Fruit fly (Drosophila melanogaster) whole organism: Measurements from ENCODE around the gene CG14043.

Source experiments
- CG8478 ChIP-seq: fragments of >200 bp; optimal IDR thresholded peaks from 2 replicates; lab custom pipeline; 2018; ENCODE audit warnings: inconsistent platforms
- Dll ChIP-seq: fragments of >200 bp; optimal IDR thresholded peaks from 2 replicates; lab custom pipeline; 2017
- EcR ChIP-seq, 2 experiments: fragments of >200 bp; optimal IDR thresholded peaks; 2 replicates each; lab custom pipeline; 2017; ENCODE audit warnings: missing biosample characterization in 2 of 2, missing genetic modification characterization in 2 of 2, missing genetic modification reagents in 2 of 2
- pan ChIP-seq: fragments of >200 bp; optimal IDR thresholded peaks from 2 replicates; lab custom pipeline; 2017
- psq ChIP-seq: fragments of >200 bp; optimal IDR thresholded peaks from 2 replicates; lab custom pipeline; 2017
- usp ChIP-seq: fragments of >200 bp; optimal IDR thresholded peaks from 2 replicates; lab custom pipeline; 2017; ENCODE audit warnings: missing biosample characterization, missing genetic modification characterization, mixed read lengths

The CG14043 gene

DNA sequence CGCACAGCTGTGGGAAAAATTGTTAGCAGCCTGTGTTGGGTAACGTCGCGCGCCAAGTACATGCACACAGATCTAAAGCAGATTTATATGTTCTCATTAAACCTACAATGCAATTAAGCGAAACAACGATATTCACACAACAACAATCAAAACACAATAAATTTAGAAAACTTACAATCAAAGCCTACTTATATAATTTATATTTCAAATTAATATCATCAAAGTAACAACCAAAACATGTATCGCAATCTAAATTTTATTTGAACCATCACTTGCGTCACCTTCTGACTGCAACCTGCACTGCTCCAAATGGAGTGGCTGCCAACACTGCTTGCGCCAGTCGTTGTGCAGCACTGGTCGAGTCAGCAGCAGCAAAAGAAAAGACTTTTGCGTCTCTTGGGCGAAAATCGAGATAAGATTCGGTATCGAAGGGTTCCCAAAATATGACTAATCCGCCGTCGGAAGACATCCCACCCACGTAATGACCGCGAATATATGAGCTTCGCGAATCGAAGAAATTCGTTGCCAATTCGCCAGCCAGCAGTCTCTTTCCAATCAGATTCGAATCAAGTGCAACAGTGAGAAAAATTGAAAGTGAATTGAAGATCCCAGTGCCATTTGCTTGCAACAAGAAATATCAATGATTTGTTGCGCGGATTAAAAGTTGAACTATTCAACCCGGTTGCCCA lies 9.9 kb downstream of the CG14043 start, which contains the start of the genes CG8892 and CG34126:
TSS of gene CG8892 (minus strand) at position 315 of the 689 bp plus-strand sequence.
TSS of gene CG34126 (plus strand) at position 337 of the 689 bp plus-strand sequence.
- TF ChIP-seq psq (lab: Kevin White, UChicago) (no peak), usp (GFP tag; lab: Kevin White, UChicago) (no peak), pan (lab: Kevin White, UChicago) (no peak), EcR (GFP tag; optimal IDR thresholded peaks at IDR 0.05; lab: Kevin White, UChicago) (no peak), Dll (no peak), CG8478 (lab: Kevin White, UChicago) (no peak)

DNA sequence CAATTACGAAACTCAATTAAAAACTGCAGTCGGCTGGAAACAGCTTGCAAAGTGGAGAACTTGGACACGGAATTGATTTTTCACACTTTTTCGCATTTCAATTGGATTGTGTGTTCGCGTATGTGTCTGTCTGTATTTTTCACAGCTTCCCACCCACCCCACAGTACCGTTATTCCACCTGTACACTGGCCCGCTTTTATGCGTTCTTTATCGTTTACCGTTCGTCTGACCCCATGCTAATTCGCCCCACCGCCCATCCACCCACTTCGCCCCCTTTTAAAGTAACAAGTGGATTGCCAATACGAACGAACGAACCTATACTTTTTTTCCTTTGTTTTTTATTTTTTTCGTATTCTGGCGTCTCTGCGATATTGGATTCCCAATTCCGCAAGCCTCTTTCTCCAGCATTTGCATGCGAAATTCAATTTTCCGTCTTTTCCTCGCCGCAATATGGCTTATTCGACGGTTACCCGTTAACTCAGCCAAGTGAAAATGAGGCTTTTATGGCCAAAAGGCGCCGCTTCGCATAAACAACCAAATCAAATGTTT lies 10.7 kb downstream of the CG14043 start:
- TF ChIP-seq Dll, result no peak
- TF ChIP-seq psq (lab: Kevin White, UChicago), result no peak
- TF ChIP-seq CG8478 (lab: Kevin White, UChicago), result no peak
- TF ChIP-seq usp (GFP tag; lab: Kevin White, UChicago), result no peak
- TF ChIP-seq EcR (GFP tag; optimal IDR thresholded peaks at IDR 0.05; lab: Kevin White, UChicago), result no peak
- no peak for TF ChIP-seq pan (lab: Kevin White, UChicago)

DNA sequence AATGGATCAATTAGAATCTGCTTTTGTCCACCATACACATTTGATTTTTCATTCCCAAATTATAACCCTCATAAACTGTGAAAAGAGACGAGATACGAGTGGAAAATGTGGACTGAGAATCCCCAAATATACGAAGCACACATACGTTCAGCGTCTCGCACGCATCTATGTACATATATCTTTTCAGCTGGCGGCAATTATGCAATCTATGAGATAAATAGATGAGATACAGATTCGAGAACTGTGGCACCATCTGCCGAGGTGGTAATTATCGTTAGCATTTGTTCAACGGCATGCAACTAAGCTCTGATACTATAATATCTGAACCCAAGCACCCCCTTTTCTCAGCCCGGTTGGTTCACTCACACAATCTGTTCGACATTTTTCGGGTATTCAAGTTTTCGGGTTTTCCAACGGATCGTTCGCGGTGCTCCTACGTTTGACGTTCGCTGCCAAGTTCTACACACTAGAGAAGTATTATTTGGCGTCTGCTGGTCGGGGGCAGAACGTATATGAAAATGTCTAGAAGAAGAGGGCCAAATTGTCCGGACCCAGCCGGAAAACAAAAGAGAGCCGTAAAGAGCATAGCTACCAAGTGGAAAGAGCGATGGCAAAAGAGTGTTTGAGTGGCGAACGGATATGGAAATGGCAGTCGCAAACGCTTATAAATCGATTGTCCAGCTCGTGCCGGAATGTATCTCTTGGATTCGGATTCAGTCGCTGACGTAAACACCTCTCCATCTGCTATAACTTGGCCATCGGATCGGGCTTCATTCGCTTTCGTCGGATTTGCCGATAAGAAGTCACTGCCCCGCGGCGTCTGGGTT lies 23.7 kb downstream of the CG14043 start:
- no peak for TF ChIP-seq Dll
- TF ChIP-seq usp (GFP tag; lab: Kevin White, UChicago), result no peak
- TF ChIP-seq pan (lab: Kevin White, UChicago), result no peak
- TF ChIP-seq CG8478 (lab: Kevin White, UChicago), result no peak
- no peak for TF ChIP-seq psq (lab: Kevin White, UChicago)
- no peak for TF ChIP-seq EcR (GFP tag; optimal IDR thresholded peaks at IDR 0.05; lab: Kevin White, UChicago)

DNA sequence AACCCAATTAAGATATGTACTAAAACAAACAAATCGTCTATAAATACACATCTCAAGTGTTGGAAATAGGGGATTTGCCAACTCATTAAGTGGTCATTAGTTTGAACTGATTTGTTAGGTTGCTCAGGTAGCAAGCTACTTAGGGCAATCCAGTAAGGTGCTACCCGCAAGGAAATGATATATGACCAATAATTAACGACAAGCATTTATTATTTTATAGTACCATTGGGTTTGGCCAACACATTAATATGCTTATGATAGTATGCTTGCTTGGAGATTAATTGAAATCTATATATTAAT lies 24.3 kb downstream of the CG14043 start:
- TF ChIP-seq usp (GFP tag; lab: Kevin White, UChicago) (no peak), psq (lab: Kevin White, UChicago) (no peak), EcR (GFP tag; optimal IDR thresholded peaks at IDR 0.05; lab: Kevin White, UChicago) (no peak), pan (lab: Kevin White, UChicago) (no peak), Dll (no peak), CG8478 (lab: Kevin White, UChicago) (no peak)

DNA sequence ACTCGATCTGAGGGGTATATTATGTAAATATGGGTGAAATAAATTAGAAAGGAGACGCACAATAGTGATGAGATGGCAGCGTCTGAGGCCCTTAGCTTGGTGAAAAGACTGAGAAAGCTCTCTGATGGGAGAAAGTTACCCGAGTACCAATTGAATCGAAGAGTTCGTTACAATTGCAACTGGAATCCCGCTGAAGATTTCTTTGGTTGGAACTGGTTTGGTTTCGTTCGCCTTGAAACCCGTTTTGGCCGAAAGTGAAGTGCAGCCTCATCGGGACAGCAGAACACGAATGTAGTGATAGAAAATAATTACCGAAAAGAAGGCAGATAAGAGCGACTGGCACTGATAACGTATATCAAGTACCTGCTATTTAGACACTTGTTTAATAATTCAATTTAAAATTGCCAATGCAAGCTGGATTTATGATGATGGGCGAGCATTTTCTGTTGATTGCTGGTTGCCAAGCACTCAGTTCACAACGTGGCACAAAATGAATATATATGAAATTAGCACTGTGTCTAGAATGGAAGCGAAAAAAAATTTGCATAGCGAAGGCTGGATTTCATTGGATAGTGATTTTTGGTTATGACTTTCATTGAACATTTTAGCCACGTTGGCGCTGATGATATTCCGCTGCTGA lies 24.9 kb downstream of the CG14043 start:
- no peak for TF ChIP-seq CG8478 (lab: Kevin White, UChicago)
- TF ChIP-seq Dll, result no peak
- TF ChIP-seq psq (lab: Kevin White, UChicago), result no peak
- no peak for TF ChIP-seq EcR (GFP tag; optimal IDR thresholded peaks at IDR 0.05; lab: Kevin White, UChicago)
- no peak for TF ChIP-seq pan (lab: Kevin White, UChicago)
- no peak for TF ChIP-seq usp (GFP tag; lab: Kevin White, UChicago)

DNA sequence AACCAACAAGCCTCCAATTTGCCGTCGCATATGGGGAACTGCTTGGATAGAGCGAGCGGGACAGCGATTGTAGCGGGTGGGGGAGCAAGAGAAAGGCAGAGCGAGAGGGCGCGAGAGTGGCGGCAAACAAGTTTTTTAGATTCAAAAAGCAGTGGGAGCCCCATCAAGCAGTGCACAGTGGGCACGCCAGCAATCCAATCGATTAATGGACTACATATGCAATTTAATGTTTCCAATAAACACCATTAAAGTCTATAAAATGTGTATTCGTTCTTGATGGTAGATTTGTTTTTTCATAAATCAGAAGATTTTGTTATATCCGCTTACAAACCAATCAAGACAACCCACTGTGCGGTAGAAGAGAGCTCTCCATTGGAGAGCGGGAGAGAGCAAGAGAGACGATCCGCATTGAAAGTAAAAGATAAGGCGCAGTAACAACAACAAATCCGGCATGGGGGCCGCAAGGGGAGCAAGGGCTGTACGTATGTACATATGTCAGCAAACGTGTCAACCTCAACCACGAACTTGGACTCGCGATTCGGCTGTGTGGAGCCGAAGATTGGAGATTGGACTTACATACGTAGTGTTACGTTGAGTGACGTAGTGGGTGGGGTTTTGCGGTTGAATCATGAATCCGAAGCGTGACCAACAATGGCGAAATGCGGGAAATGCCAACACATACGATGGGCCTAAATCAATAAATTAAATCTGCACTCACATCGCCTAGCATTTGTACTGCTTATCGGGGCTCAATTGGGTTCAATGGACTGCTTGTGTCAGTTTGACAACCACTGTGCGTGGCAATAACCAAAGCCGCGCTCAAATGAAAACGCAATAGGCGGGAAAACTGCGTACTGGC lies 26.1 kb downstream of the CG14043 start:
- TF ChIP-seq CG8478 (lab: Kevin White, UChicago), result peak; percentile 64
- TF ChIP-seq EcR (GFP tag; optimal IDR thresholded peaks at IDR 0.05; lab: Kevin White, UChicago), result peak in 1 of 2 experiments; percentile 67
- TF ChIP-seq psq (lab: Kevin White, UChicago), result no peak

DNA sequence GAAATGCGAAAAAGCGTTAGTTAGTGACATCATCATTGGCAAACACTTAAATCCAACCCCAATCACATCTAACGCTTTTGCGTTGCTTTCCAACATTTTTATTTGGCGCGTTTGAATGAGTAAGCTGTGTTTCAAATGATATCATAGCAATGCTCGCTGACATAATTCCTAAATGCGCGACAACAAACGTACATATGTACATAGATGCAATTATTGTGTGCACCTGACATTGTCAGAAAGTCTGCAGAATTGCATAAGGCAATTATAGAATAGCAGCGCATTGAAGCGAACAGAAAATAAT lies 26.7 kb downstream of the CG14043 start:
- TF ChIP-seq psq (lab: Kevin White, UChicago), result no peak
- TF ChIP-seq usp (GFP tag; lab: Kevin White, UChicago), result no peak
- no peak for TF ChIP-seq pan (lab: Kevin White, UChicago)
- no peak for TF ChIP-seq Dll
- TF ChIP-seq CG8478 (lab: Kevin White, UChicago), result no peak
- TF ChIP-seq EcR (GFP tag; optimal IDR thresholded peaks at IDR 0.05; lab: Kevin White, UChicago), result no peak

DNA sequence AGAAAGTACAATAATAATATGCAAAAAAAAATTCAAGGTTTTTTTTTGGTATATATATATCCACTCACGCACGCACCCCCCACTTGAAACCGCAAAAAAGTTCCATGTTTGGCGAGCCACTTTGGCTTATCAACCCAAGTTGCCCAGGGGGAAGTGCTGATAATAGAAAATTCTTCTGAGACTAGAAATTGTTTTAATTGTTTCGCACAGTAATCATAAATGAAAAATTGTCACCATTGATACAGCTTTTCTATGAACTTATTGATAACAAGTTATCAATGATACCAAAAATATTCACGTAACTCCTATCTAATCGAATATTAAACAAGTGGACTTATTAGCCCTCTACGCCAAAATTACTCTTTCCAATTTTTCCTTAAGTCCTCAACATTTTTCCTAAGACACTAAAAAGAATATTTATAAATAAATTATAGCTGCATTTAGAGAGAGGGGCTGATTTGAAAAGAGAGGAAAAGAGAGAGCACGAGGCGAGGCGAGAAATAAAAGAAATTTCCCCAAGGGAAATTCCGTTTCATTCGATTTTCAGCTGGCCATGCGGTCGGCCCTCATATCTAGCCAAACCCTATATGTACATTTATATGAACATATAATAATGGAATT lies 27.2 kb downstream of the CG14043 start:
- TF ChIP-seq CG8478 (lab: Kevin White, UChicago) (no peak), pan (lab: Kevin White, UChicago) (no peak), Dll (no peak), usp (GFP tag; lab: Kevin White, UChicago) (no peak), psq (lab: Kevin White, UChicago) (no peak), EcR (GFP tag; optimal IDR thresholded peaks at IDR 0.05; lab: Kevin White, UChicago) (no peak)

DNA sequence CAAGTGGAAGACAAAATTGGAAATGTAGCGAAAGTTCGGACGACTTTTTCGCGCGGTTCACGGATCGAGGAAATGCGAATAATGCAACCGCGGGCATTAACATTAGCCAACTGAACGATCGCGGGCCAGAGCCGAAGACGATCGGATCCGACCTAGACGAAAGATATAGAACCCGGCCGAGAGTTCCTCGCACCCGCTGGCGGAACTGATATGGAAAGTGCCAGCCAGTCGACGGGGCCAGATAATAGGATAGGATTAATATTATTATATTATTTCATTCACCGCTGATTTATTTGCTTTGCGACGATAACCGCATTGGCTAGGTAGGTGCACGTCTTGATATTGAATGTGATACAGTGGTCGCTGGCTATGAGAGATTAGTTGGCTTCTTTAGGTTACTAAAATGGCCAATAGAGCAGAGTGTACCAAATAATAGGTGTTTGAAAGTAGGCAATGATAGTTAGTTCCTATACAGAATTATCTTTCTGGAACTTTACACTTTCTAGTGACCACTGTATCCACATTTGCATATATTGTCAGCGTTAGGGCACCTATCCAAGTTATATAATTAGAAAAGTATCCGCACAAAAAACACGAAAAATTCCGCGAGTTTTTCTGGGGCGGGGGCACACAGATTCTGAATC lies 28.0 kb downstream of the CG14043 start:
- TF ChIP-seq EcR (GFP tag; optimal IDR thresholded peaks at IDR 0.05; lab: Kevin White, UChicago), result peak in 1 of 2 experiments; percentile 27
- no peak for TF ChIP-seq usp (GFP tag; lab: Kevin White, UChicago)

DNA sequence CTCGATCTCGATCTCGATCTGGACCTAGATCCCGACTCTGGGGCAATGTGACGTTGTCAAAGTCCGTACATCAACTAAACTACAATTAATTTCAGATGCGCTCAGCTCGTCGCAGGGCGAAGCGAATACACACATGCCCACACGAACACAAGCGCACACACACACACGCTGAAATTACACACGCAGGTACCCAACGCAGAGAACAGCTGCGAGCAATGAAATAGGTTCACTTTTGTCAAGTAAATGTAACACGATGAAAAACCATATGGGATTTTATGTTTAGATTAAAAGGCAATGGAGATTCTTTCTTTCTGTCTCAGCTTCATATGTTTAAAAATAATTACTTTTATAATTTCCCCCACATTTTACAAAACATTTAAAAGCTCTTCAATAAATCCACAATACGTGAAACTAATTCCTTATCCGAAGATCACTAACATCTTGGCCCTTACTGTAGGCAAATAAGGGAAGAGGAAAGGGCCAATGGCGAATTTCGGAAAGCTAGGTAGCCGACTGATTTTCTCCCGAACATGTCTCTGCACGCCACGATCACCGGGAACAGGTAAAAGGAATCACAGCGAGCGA lies 28.9 kb downstream of the CG14043 start:
- no peak for TF ChIP-seq usp (GFP tag; lab: Kevin White, UChicago)
- no peak for TF ChIP-seq psq (lab: Kevin White, UChicago)
- TF ChIP-seq EcR (GFP tag; optimal IDR thresholded peaks at IDR 0.05; lab: Kevin White, UChicago), result no peak
- TF ChIP-seq pan (lab: Kevin White, UChicago), result no peak
- no peak for TF ChIP-seq Dll
